Fruit fly (Drosophila melanogaster) whole organism, embryonic: ENCODE measurements around the gene CG3008.
A peak's percentile ranks its signal among the peaks of the same experiment; 100 is the strongest.

Source experiments
- CG10431 ChIP-seq: fragments of 200-800 bp; sonication (Bioruptor generic); optimal IDR thresholded peaks from 3 replicates; lab custom pipeline; 2018; ENCODE audit warnings: missing biosample characterization, mild to moderate bottlenecking, missing genetic modification characterization
- CG10543 ChIP-seq: fragments of 200-800 bp; sonication (Bioruptor generic); optimal IDR thresholded peaks from 3 replicates; lab custom pipeline; 2017; ENCODE audit warnings: missing biosample characterization, mild to moderate bottlenecking, missing genetic modification characterization, moderate library complexity
- CG10654 ChIP-seq: fragments of 200-800 bp; sonication (Bioruptor generic); optimal IDR thresholded peaks from 2 replicates; lab custom pipeline; 2016; ENCODE audit warnings: missing biosample characterization, missing genetic modification characterization
- CG11093 ChIP-seq: fragments of 200-800 bp; sonication (Bioruptor generic); IDR thresholded peaks from 3 replicates; pipeline ENCODE4 v1.3.6; 2022; ENCODE audit warnings: missing biosample characterization, missing genetic modification characterization
- CG12299 ChIP-seq: fragments of 200-800 bp; sonication (Bioruptor generic); optimal IDR thresholded peaks from 2 replicates; lab custom pipeline; 2018; ENCODE audit warnings: missing biosample characterization, mild to moderate bottlenecking, missing genetic modification characterization
- CG13123 ChIP-seq: fragments of 200-800 bp; sonication (Bioruptor generic); optimal IDR thresholded peaks from 2 replicates; lab custom pipeline; 2016; ENCODE audit warnings: missing biosample characterization, missing genetic modification characterization
- CG14441 ChIP-seq: fragments of 200-800 bp; sonication (Bioruptor generic); IDR thresholded peaks from 2 replicates; pipeline ENCODE4 v1.3.6; 2022; ENCODE audit warnings: missing biosample characterization, missing genetic modification characterization
- CG15514 ChIP-seq: fragments of 200-800 bp; sonication (Bioruptor generic); optimal IDR thresholded peaks from 3 replicates; lab custom pipeline; 2017; ENCODE audit warnings: missing biosample characterization, missing genetic modification characterization, mild to moderate bottlenecking, moderate library complexity, missing genetic modification reagents
- CG1647 ChIP-seq: fragments of 200-800 bp; sonication (Bioruptor generic); optimal IDR thresholded peaks from 3 replicates; lab custom pipeline; 2016; ENCODE audit warnings: missing biosample characterization, missing genetic modification characterization
- CG18011 ChIP-seq: fragments of 200-800 bp; sonication (Bioruptor generic); optimal IDR thresholded peaks from 2 replicates; lab custom pipeline; 2017; ENCODE audit warnings: missing biosample characterization, missing genetic modification characterization, mild to moderate bottlenecking, moderate library complexity, missing genotype
- CG31388 ChIP-seq: fragments of 200-800 bp; sonication (Bioruptor generic); optimal IDR thresholded peaks from 2 replicates; lab custom pipeline; 2016; ENCODE audit warnings: missing biosample characterization, missing genetic modification characterization
- CG32532 ChIP-seq: fragments of 200-800 bp; sonication (Bioruptor generic); IDR thresholded peaks from 2 replicates; pipeline ENCODE4 v1.3.6; 2022; ENCODE audit warnings: missing biosample characterization, missing genetic modification characterization
- CG32767 ChIP-seq: fragments of 200-800 bp; sonication (Bioruptor generic); IDR thresholded peaks from 2 replicates; pipeline ENCODE4 v1.3.6; 2022; ENCODE audit warnings: missing biosample characterization, missing genetic modification characterization
- CG33213 ChIP-seq: fragments of 200-800 bp; sonication (Bioruptor generic); optimal IDR thresholded peaks from 3 replicates; lab custom pipeline; 2016; ENCODE audit warnings: missing biosample characterization, missing genetic modification characterization
- CG42726 ChIP-seq: fragments of 200-800 bp; sonication (Bioruptor generic); IDR thresholded peaks from 2 replicates; pipeline ENCODE4 v1.3.6; 2022; ENCODE audit warnings: missing biosample characterization, missing genetic modification characterization; ENCODE audit not compliant: partially characterized antibody
- CG4820 ChIP-seq: fragments of 200-800 bp; sonication (Bioruptor generic); optimal IDR thresholded peaks from 3 replicates; lab custom pipeline; 2016; ENCODE audit warnings: missing biosample characterization, missing genetic modification characterization
- CG8765 ChIP-seq: fragments of 200-800 bp; sonication (Bioruptor generic); IDR thresholded peaks from 2 replicates; pipeline ENCODE4 v1.3.6; 2022; ENCODE audit warnings: missing biosample characterization, missing genetic modification characterization
- CG9609 ChIP-seq: fragments of 200-800 bp; sonication (Bioruptor generic); optimal IDR thresholded peaks from 3 replicates; lab custom pipeline; 2016; ENCODE audit warnings: missing biosample characterization, missing genetic modification characterization
- CG9727 ChIP-seq: fragments of 200-800 bp; sonication (Bioruptor generic); optimal IDR thresholded peaks from 3 replicates; lab custom pipeline; 2017; ENCODE audit warnings: missing biosample characterization, mild to moderate bottlenecking, missing genetic modification characterization
- CG9817 ChIP-seq: fragments of 200-800 bp; sonication (Bioruptor generic); optimal IDR thresholded peaks from 2 replicates; lab custom pipeline; 2018; ENCODE audit warnings: missing biosample characterization, mild to moderate bottlenecking, missing genetic modification characterization, moderate library complexity
- CHES-1-like ChIP-seq: fragments of 200-800 bp; sonication (Bioruptor generic); optimal IDR thresholded peaks from 2 replicates; lab custom pipeline; 2016; ENCODE audit warnings: missing biosample characterization, missing genetic modification characterization
- Dip2 ChIP-seq: fragments of 200-800 bp; sonication (Bioruptor generic); IDR thresholded peaks from 2 replicates; pipeline ENCODE4 v1.3.6; 2022; ENCODE audit warnings: missing biosample characterization, missing genetic modification characterization
- Dref ChIP-seq: fragments of 200-800 bp; sonication (Bioruptor generic); IDR thresholded peaks from 2 replicates; pipeline ENCODE4 v1.3.6; 2022; ENCODE audit warnings: missing biosample characterization, missing genetic modification characterization
- Gsc ChIP-seq: fragments of 200-800 bp; sonication (Bioruptor generic); IDR thresholded peaks from 2 replicates; pipeline ENCODE4 v1.3.6; 2022; ENCODE audit warnings: missing biosample characterization, missing genetic modification characterization
- Hey ChIP-seq: fragments of 200-800 bp; sonication (Bioruptor generic); optimal IDR thresholded peaks from 3 replicates; lab custom pipeline; 2018; ENCODE audit warnings: missing biosample characterization, mild to moderate bottlenecking, missing genetic modification characterization
- Hsf ChIP-seq: fragments of 200-800 bp; sonication (Bioruptor generic); optimal IDR thresholded peaks from 3 replicates; lab custom pipeline; 2016; ENCODE audit warnings: missing biosample characterization, missing genetic modification characterization
- Jarid2 ChIP-seq: fragments of 200-800 bp; sonication (Bioruptor generic); optimal IDR thresholded peaks from 3 replicates; lab custom pipeline; 2017; ENCODE audit warnings: mild to moderate bottlenecking, missing biosample characterization, missing genetic modification reagents, missing genetic modification characterization
- MESR4 ChIP-seq: fragments of 200-800 bp; sonication (Bioruptor generic); optimal IDR thresholded peaks from 2 replicates; lab custom pipeline; 2018; ENCODE audit warnings: missing biosample characterization, mild to moderate bottlenecking, missing genetic modification characterization, moderate library complexity
- Med ChIP-seq: fragments of 200-800 bp; sonication (Bioruptor generic); peaks from one replicate; lab custom pipeline; 2016; ENCODE audit warnings: missing biosample characterization, missing genetic modification characterization, mild to moderate bottlenecking, inconsistent platforms, moderate library complexity
- Ptx1 ChIP-seq: fragments of 200-800 bp; sonication (Bioruptor generic); IDR thresholded peaks from 2 replicates; pipeline ENCODE4 v1.3.6; 2022; ENCODE audit warnings: missing biosample characterization, missing genetic modification characterization
- Side ChIP-seq: fragments of 200-800 bp; sonication (Bioruptor generic); optimal IDR thresholded peaks from 2 replicates; lab custom pipeline; 2016; ENCODE audit warnings: missing biosample characterization, missing genetic modification characterization
- Trl ChIP-seq, 3 experiments: fragments of >200 bp in 2 of 3; fragments of 200-800 bp in 1 of 3; sonication (Bioruptor generic) in 1 of 3; optimal IDR thresholded peaks; 2 replicates in 1 of 3; 3 replicates in 2 of 3; lab custom pipeline; 2016 to 2017; ENCODE audit warnings: missing biosample characterization in 1 of 3, missing genetic modification characterization in 1 of 3
- bbx ChIP-seq: fragments of 200-800 bp; sonication (Bioruptor generic); IDR thresholded peaks from 2 replicates; pipeline ENCODE4 v1.3.6; 2022; ENCODE audit warnings: missing biosample characterization, missing genetic modification characterization; ENCODE audit not compliant: partially characterized antibody
- bsh ChIP-seq, 2 experiments: fragments of 200-800 bp; sonication (Bioruptor generic); optimal IDR thresholded peaks; 2 replicates each; lab custom pipeline; 2017 to 2018; ENCODE audit warnings: mild to moderate bottlenecking in 2 of 2, missing biosample characterization in 2 of 2, missing genetic modification characterization in 2 of 2, moderate library complexity in 1 of 2
- chn ChIP-seq: fragments of 200-800 bp; sonication (Bioruptor generic); optimal IDR thresholded peaks from 2 replicates; lab custom pipeline; 2016; ENCODE audit warnings: missing biosample characterization, missing genetic modification characterization
- crol ChIP-seq: fragments of 200-800 bp; sonication (Bioruptor generic); IDR thresholded peaks from 2 replicates; pipeline ENCODE4 v1.3.6; 2022; ENCODE audit warnings: missing biosample characterization, missing genetic modification characterization
- cwo ChIP-seq: fragments of 200-800 bp; sonication (Bioruptor generic); optimal IDR thresholded peaks from 3 replicates; lab custom pipeline; 2017; ENCODE audit warnings: missing biosample characterization, missing genetic modification characterization, mild to moderate bottlenecking, moderate library complexity, missing genetic modification reagents
- gce ChIP-seq: fragments of 200-800 bp; sonication (Bioruptor generic); IDR thresholded peaks from 3 replicates; pipeline ENCODE4 v1.3.6; 2022; ENCODE audit warnings: missing biosample characterization, missing genetic modification characterization
- grn ChIP-seq: fragments of 200-800 bp; sonication (Bioruptor generic); optimal IDR thresholded peaks from 3 replicates; lab custom pipeline; 2017; ENCODE audit warnings: missing biosample characterization, missing genetic modification characterization
- hb ChIP-seq: fragments of 200-800 bp; sonication (Bioruptor generic); IDR thresholded peaks from 3 replicates; pipeline ENCODE4 v1.3.6; 2022; ENCODE audit warnings: missing biosample characterization, missing genetic modification characterization; ENCODE audit not compliant: partially characterized antibody
- hkb ChIP-seq, 2 experiments: fragments of 200-800 bp in 1 of 2; fragments of >200 bp in 1 of 2; sonication (Bioruptor generic) in 1 of 2; IDR thresholded peaks in 1 of 2; optimal IDR thresholded peaks in 1 of 2; 2 replicates each; pipeline versions ENCODE4 v1.3.6 to Lab custom; 2017 to 2022; ENCODE audit warnings: missing biosample characterization in 1 of 2, missing genetic modification characterization in 1 of 2
- mirr ChIP-seq: fragments of 200-800 bp; sonication (Bioruptor generic); optimal IDR thresholded peaks from 3 replicates; lab custom pipeline; 2018; ENCODE audit warnings: missing biosample characterization, mild to moderate bottlenecking, missing genetic modification characterization
- peb ChIP-seq: fragments of 200-800 bp; sonication (Bioruptor generic); IDR thresholded peaks from 2 replicates; pipeline ENCODE4 v1.3.6; 2022; ENCODE audit warnings: missing biosample characterization, missing genetic modification characterization
- salm ChIP-seq: fragments of 200-800 bp; sonication (Bioruptor generic); optimal IDR thresholded peaks from 2 replicates; lab custom pipeline; 2018; ENCODE audit warnings: missing biosample characterization, mild to moderate bottlenecking, missing genetic modification characterization
- scrt ChIP-seq: fragments of 200-800 bp; sonication (Bioruptor generic); optimal IDR thresholded peaks from 2 replicates; lab custom pipeline; 2018; ENCODE audit warnings: missing biosample characterization, mild to moderate bottlenecking, missing genetic modification characterization, moderate library complexity
- sna ChIP-seq: fragments of 200-800 bp; sonication (Bioruptor generic); IDR thresholded peaks from 2 replicates; pipeline ENCODE4 v1.3.6; 2022; ENCODE audit warnings: missing biosample characterization, missing genetic modification characterization; ENCODE audit not compliant: partially characterized antibody
- trem ChIP-seq: fragments of 200-800 bp; optimal IDR thresholded peaks from 3 replicates; lab custom pipeline; 2019; ENCODE audit warnings: missing biosample characterization, mild to moderate bottlenecking, missing genetic modification characterization, moderate library complexity
- vvl ChIP-seq: fragments of 200-800 bp; sonication (Bioruptor generic); IDR thresholded peaks from 2 replicates; pipeline ENCODE4 v1.3.6; 2022; ENCODE audit warnings: missing biosample characterization, missing genetic modification characterization
- wdn ChIP-seq: fragments of 200-800 bp; sonication (Bioruptor generic); IDR thresholded peaks from 2 replicates; pipeline ENCODE4 v1.3.6; 2022; ENCODE audit warnings: missing biosample characterization, missing genetic modification characterization

CG3008 gene

dm6 chr2L:4891914-4892469 is 8.9 kb downstream of the CG3008 start, which contains the start of gene CG3036 (continued):
- TF ChIP-seq Dip2: no peak
- no peak for TF ChIP-seq CG32532 (GFP tag; lab: Robert Waterston, UW)
- 0 out of 3 replicates have a peak, but pooled peaks have one; percentile 57 for TF ChIP-seq gce
- no peak for TF ChIP-seq CG14441 (GFP tag; lab: Robert Waterston, UW)
- peak; percentile 34 for TF ChIP-seq CG15514 (GFP tag; lab: Kevin White, UChicago)
- peak; percentile 14 for TF ChIP-seq Hsf
- peak; percentile 45 for TF ChIP-seq grn (GFP tag; lab: Kevin White, UChicago)
- no peak for TF ChIP-seq hkb (optimal IDR thresholded peaks at IDR 0.05; lab: Kevin White, UChicago)
- no peak; the same call in none of the 2 replicates for TF ChIP-seq hkb (GFP tag; IDR thresholded peaks at IDR 0.05; lab: Robert Waterston, UW)
- TF ChIP-seq CG18011: no peak
- TF ChIP-seq cwo: peak; percentile 81
- TF ChIP-seq CG33213 (GFP tag; lab: Kevin White, UChicago): peak; percentile 36
- peak; percentile 99 for TF ChIP-seq Jarid2 (GFP tag; lab: Kevin White, UChicago)
- TF ChIP-seq CG10654 (GFP tag; lab: Kevin White, UChicago): no peak
- peak; percentile 23 to 37 for TF ChIP-seq bsh (GFP tag; optimal IDR thresholded peaks at IDR 0.05; lab: Kevin White, UChicago)
- TF ChIP-seq peb (GFP tag; lab: Robert Waterston, UW): no peak
- TF ChIP-seq CG8765 (GFP tag; lab: Robert Waterston, UW): peak; percentile 49; the same call in 1 of the 2 replicates
- no peak for TF ChIP-seq hb (GFP tag; lab: Robert Waterston, UW)
- TF ChIP-seq Hey (tag; lab: Kevin White, UChicago): no peak
- no peak for TF ChIP-seq CG31388
- peak; percentile 40; the same call in 1 of the 2 replicates for TF ChIP-seq crol (GFP tag; lab: Robert Waterston, UW)
- TF ChIP-seq CG42726: peak; percentile 72
- no peak for TF ChIP-seq CG9609 (GFP tag; lab: Kevin White, UChicago)
- peak in 1 of 2 experiments; percentile 27 for TF ChIP-seq Trl (optimal IDR thresholded peaks at IDR 0.05; lab: Kevin White, UChicago)
- peak; percentile 25 for TF ChIP-seq Trl (GFP tag; optimal IDR thresholded peaks at IDR 0.05; lab: Kevin White, UChicago)
- no peak for TF ChIP-seq CG11093 (GFP tag; lab: Robert Waterston, UW)
- no peak for TF ChIP-seq CG32767 (GFP tag; lab: Robert Waterston, UW)
- peak; percentile 62 for TF ChIP-seq sna (GFP tag; lab: Robert Waterston, UW)
- peak; percentile 53 for TF ChIP-seq Side (GFP tag; lab: Kevin White, UChicago)
- no peak for TF ChIP-seq CG1647 (GFP tag; lab: Kevin White, UChicago)
- TF ChIP-seq wdn (GFP tag; lab: Robert Waterston, UW): 0 out of 2 replicates have a peak, but pooled peaks have one; percentile 15
- TF ChIP-seq CG9727 (GFP tag; lab: Kevin White, UChicago): peak; percentile 48
- peak; percentile 72 for TF ChIP-seq vvl
- TF ChIP-seq CG12299: no peak
- peak; percentile 34 for TF ChIP-seq mirr (GFP tag; lab: Kevin White, UChicago)
- no peak for TF ChIP-seq CG13123 (GFP tag; lab: Kevin White, UChicago)
- TF ChIP-seq scrt (GFP tag; lab: Kevin White, UChicago): peak; percentile 88
- TF ChIP-seq chn (GFP tag; lab: Kevin White, UChicago): peak; percentile 27
- no peak for TF ChIP-seq Gsc (GFP tag; lab: Robert Waterston, UW)
- peak; percentile 46 for TF ChIP-seq salm (tag; lab: Kevin White, UChicago)
- no peak for TF ChIP-seq CG9817 (tag; lab: Kevin White, UChicago)
- TF ChIP-seq CG10431 (GFP tag; lab: Kevin White, UChicago): no peak
- TF ChIP-seq Med: peak; percentile 90
- TF ChIP-seq trem (tag; lab: Kevin White, UChicago): peak; percentile 18
- TF ChIP-seq MESR4: peak; percentile 27
- no peak for TF ChIP-seq Ptx1 (GFP tag; lab: Robert Waterston, UW)
- peak; percentile 70 for TF ChIP-seq CG10543 (GFP tag; lab: Kevin White, UChicago)
- no peak for TF ChIP-seq Dref
- TF ChIP-seq bbx (GFP tag; lab: Robert Waterston, UW): peak; percentile 69
- TF ChIP-seq CG4820: no peak
- TF ChIP-seq CHES-1-like (GFP tag; lab: Kevin White, UChicago): peak; percentile 17
